Fruit fly (Drosophila melanogaster) whole organism, pupa: ENCODE data around the gene RpL36.

Experiments used
- CG10348 ChIP-seq: fragments of 200-800 bp; sonication (Bioruptor generic); IDR thresholded peaks from 2 replicates; pipeline ENCODE4 v1.3.6; 2022; ENCODE audit warnings: missing biosample characterization, missing genetic modification characterization
- CG12605 ChIP-seq: fragments of 200-800 bp; sonication (Bioruptor generic); IDR thresholded peaks from 2 replicates; pipeline ENCODE4 v1.3.6; 2022; ENCODE audit warnings: missing biosample characterization, missing genetic modification characterization
- CG13204 ChIP-seq: fragments of 200-800 bp; sonication (Bioruptor generic); optimal IDR thresholded peaks from 2 replicates; lab custom pipeline; 2018; ENCODE audit warnings: missing biosample characterization, mild to moderate bottlenecking, missing genetic modification characterization, moderate library complexity
- CG14655 ChIP-seq: fragments of 200-800 bp; sonication (Bioruptor generic); optimal IDR thresholded peaks from 3 replicates; lab custom pipeline; 2017; ENCODE audit warnings: mild to moderate bottlenecking, missing biosample characterization, missing genetic modification reagents, missing genetic modification characterization
- CG15710 ChIP-seq: fragments of 200-800 bp; sonication (Bioruptor generic); optimal IDR thresholded peaks from 2 replicates; lab custom pipeline; 2018; ENCODE audit warnings: missing biosample characterization, mild to moderate bottlenecking, missing genetic modification characterization, moderate library complexity
- CG17806 ChIP-seq: fragments of 200-800 bp; sonication (Bioruptor generic); optimal IDR thresholded peaks from 2 replicates; lab custom pipeline; 2018; ENCODE audit warnings: missing biosample characterization, mild to moderate bottlenecking, missing genetic modification characterization, moderate library complexity
- CG8301 ChIP-seq: fragments of 200-800 bp; sonication (Bioruptor generic); optimal IDR thresholded peaks from 2 replicates; lab custom pipeline; 2018; ENCODE audit warnings: missing biosample characterization, mild to moderate bottlenecking, missing genetic modification characterization
- EcR ChIP-seq: fragments of 200-800 bp; sonication (Bioruptor generic); optimal IDR thresholded peaks from 3 replicates; lab custom pipeline; 2019; ENCODE audit warnings: missing biosample characterization, missing genetic modification characterization, mild to moderate bottlenecking, moderate library complexity, missing genetic modification reagents
- Ets98B ChIP-seq: fragments of 200-800 bp; sonication (Bioruptor generic); IDR thresholded peaks from 2 replicates; pipeline ENCODE4 v1.3.6; 2022; ENCODE audit warnings: missing biosample characterization, missing genetic modification characterization
- Pif1A ChIP-seq: fragments of 200-800 bp; sonication (Bioruptor generic); optimal IDR thresholded peaks from 3 replicates; lab custom pipeline; 2016; ENCODE audit warnings: missing biosample characterization, missing genetic modification characterization
- Pif1B ChIP-seq: fragments of 200-800 bp; sonication (Bioruptor generic); optimal IDR thresholded peaks from 3 replicates; lab custom pipeline; 2016; ENCODE audit warnings: missing biosample characterization, missing genetic modification characterization

dm6 chrX:629239-629821, at the start of gene RpL36, which contains the start of gene Mybbp1A:
- TF ChIP-seq CG15710 (peak; percentile 44), Ets98B (GFP tag; lab: Robert Waterston, UW) (peak; percentile 51; the same call in 1 of the 2 replicates), CG13204 (GFP tag; lab: Kevin White, UChicago) (no peak), Pif1B (GFP tag; lab: Kevin White, UChicago) (no peak), EcR (GFP tag; lab: Kevin White, UChicago) (peak; percentile 42), CG8301 (tag; lab: Kevin White, UChicago) (no peak), CG17806 (tag; lab: Kevin White, UChicago) (no peak), Pif1A (GFP tag; lab: Kevin White, UChicago) (no peak), CG14655 (no peak), CG12605 (GFP tag; lab: Robert Waterston, UW) (peak; percentile 40), CG10348 (GFP tag; lab: Robert Waterston, UW) (no peak)
